Fruit fly (Drosophila melanogaster) whole organism, embryonic: ENCODE data around the gene CG32137.

ENCODE experiments used
- B-H2 ChIP-seq: fragments of 200-800 bp; sonication (Bioruptor generic); optimal IDR thresholded peaks from 2 replicates; lab custom pipeline; 2018; ENCODE audit warnings: missing biosample characterization, mild to moderate bottlenecking, missing genetic modification characterization
- Bgb ChIP-seq: fragments of 200-800 bp; sonication (Bioruptor generic); IDR thresholded peaks from 2 replicates; pipeline ENCODE4 v1.3.6; 2022; ENCODE audit warnings: missing biosample characterization, missing genetic modification characterization; ENCODE audit not compliant: partially characterized antibody
- C15 ChIP-seq: fragments of 200-800 bp; sonication (Bioruptor generic); IDR thresholded peaks from 3 replicates; pipeline ENCODE4 v1.3.6; 2022; ENCODE audit warnings: missing biosample characterization, missing genetic modification characterization
- CG11093 ChIP-seq: fragments of 200-800 bp; sonication (Bioruptor generic); IDR thresholded peaks from 3 replicates; pipeline ENCODE4 v1.3.6; 2022; ENCODE audit warnings: missing biosample characterization, missing genetic modification characterization
- CG11247 ChIP-seq: fragments of 200-800 bp; sonication (Bioruptor generic); IDR thresholded peaks from 2 replicates; pipeline ENCODE4 v1.3.6; 2022; ENCODE audit warnings: missing biosample characterization, missing genetic modification characterization
- CG11456 ChIP-seq: fragments of 200-800 bp; sonication (Bioruptor generic); IDR thresholded peaks from 3 replicates; pipeline ENCODE4 v1.3.6; 2022; ENCODE audit warnings: missing biosample characterization, missing genetic modification characterization
- CG1233 ChIP-seq: fragments of 200-800 bp; sonication (Bioruptor generic); optimal IDR thresholded peaks from 4 replicates; lab custom pipeline; 2018; ENCODE audit warnings: missing biosample characterization, mild to moderate bottlenecking, missing genetic modification characterization
- CG14441 ChIP-seq: fragments of 200-800 bp; sonication (Bioruptor generic); IDR thresholded peaks from 2 replicates; pipeline ENCODE4 v1.3.6; 2022; ENCODE audit warnings: missing biosample characterization, missing genetic modification characterization
- CG14965 ChIP-seq: fragments of 200-800 bp; sonication (Bioruptor generic); optimal IDR thresholded peaks from 2 replicates; lab custom pipeline; 2016; ENCODE audit warnings: missing biosample characterization, missing genetic modification characterization, borderline replicate concordance
- CG16779 ChIP-seq: fragments of 200-800 bp; sonication (Bioruptor generic); IDR thresholded peaks from 2 replicates; pipeline ENCODE4 v1.3.6; 2022; ENCODE audit warnings: missing biosample characterization, missing genetic modification characterization
- CG17359 ChIP-seq: fragments of 200-800 bp; sonication (Bioruptor generic); optimal IDR thresholded peaks from 3 replicates; lab custom pipeline; 2018; ENCODE audit warnings: missing biosample characterization, mild to moderate bottlenecking, missing genetic modification characterization, moderate library complexity
- CG17912 ChIP-seq: fragments of 200-800 bp; sonication (Bioruptor generic); optimal IDR thresholded peaks from 2 replicates; lab custom pipeline; 2018; ENCODE audit warnings: missing biosample characterization, mild to moderate bottlenecking, missing genetic modification characterization
- CG2120 ChIP-seq: fragments of 200-800 bp; sonication (Bioruptor generic); optimal IDR thresholded peaks from 3 replicates; lab custom pipeline; 2016; ENCODE audit warnings: missing biosample characterization, missing genetic modification characterization
- CG4707 ChIP-seq: fragments of 200-800 bp; sonication (Bioruptor generic); optimal IDR thresholded peaks from 2 replicates; lab custom pipeline; 2018; ENCODE audit warnings: missing biosample characterization, mild to moderate bottlenecking, missing genetic modification characterization, moderate library complexity
- CG5245 ChIP-seq: fragments of 200-800 bp; sonication (Bioruptor generic); optimal IDR thresholded peaks from 3 replicates; lab custom pipeline; 2016; ENCODE audit warnings: missing biosample characterization, missing genetic modification characterization
- CG6854 ChIP-seq: fragments of 200-800 bp; sonication (Bioruptor generic); optimal IDR thresholded peaks from 3 replicates; lab custom pipeline; 2017; ENCODE audit warnings: missing biosample characterization, mild to moderate bottlenecking, missing genetic modification characterization
- CG8478 ChIP-seq: fragments of >200 bp; optimal IDR thresholded peaks from 2 replicates; lab custom pipeline; 2018
- CG9215 ChIP-seq: fragments of 200-800 bp; sonication (Bioruptor generic); IDR thresholded peaks from 2 replicates; pipeline ENCODE4 v1.3.6; 2022; ENCODE audit warnings: missing biosample characterization, missing genetic modification characterization
- Dip3 ChIP-seq: fragments of 200-800 bp; sonication (Bioruptor generic); optimal IDR thresholded peaks from 3 replicates; lab custom pipeline; 2016; ENCODE audit warnings: missing biosample characterization, missing genetic modification characterization
- Dp ChIP-seq: fragments of 200-800 bp; sonication (Bioruptor generic); optimal IDR thresholded peaks from 2 replicates; lab custom pipeline; 2018; ENCODE audit warnings: missing biosample characterization, mild to moderate bottlenecking, missing genetic modification characterization, moderate library complexity
- Fer1 ChIP-seq: fragments of 200-800 bp; sonication (Bioruptor generic); optimal IDR thresholded peaks from 2 replicates; lab custom pipeline; 2017; ENCODE audit warnings: missing biosample characterization, mild to moderate bottlenecking, missing genetic modification characterization
- Hr3 ChIP-seq: fragments of 200-800 bp; sonication (Bioruptor generic); optimal IDR thresholded peaks from 3 replicates; lab custom pipeline; 2016; ENCODE audit warnings: missing biosample characterization, missing genetic modification characterization
- Lim3 ChIP-seq: fragments of 200-800 bp; sonication (Bioruptor generic); IDR thresholded peaks from 2 replicates; pipeline ENCODE4 v1.3.6; 2022; ENCODE audit warnings: missing biosample characterization, missing genetic modification characterization
- Lpt ChIP-seq: fragments of >200 bp; optimal IDR thresholded peaks from 2 replicates; lab custom pipeline; 2018; ENCODE audit warnings: missing biosample characterization, missing genetic modification characterization
- Med ChIP-seq: fragments of 200-800 bp; sonication (Bioruptor generic); peaks from one replicate; lab custom pipeline; 2016; ENCODE audit warnings: missing biosample characterization, missing genetic modification characterization, mild to moderate bottlenecking, inconsistent platforms, moderate library complexity
- Sin3A ChIP-seq: fragments of >200 bp; optimal IDR thresholded peaks from 2 replicates; lab custom pipeline; 2018
- Sry-β ChIP-seq: fragments of 200-800 bp; sonication (Bioruptor generic); optimal IDR thresholded peaks from 2 replicates; lab custom pipeline; 2018; ENCODE audit warnings: missing biosample characterization, mild to moderate bottlenecking, missing genetic modification characterization, moderate library complexity
- al ChIP-seq: fragments of 200-800 bp; sonication (Bioruptor generic); IDR thresholded peaks from 2 replicates; pipeline ENCODE4 v1.3.6; 2022; ENCODE audit warnings: missing biosample characterization, missing genetic modification characterization
- bab2 ChIP-seq: fragments of 200-800 bp; sonication (Bioruptor generic); optimal IDR thresholded peaks from 2 replicates; lab custom pipeline; 2016; ENCODE audit warnings: missing biosample characterization, missing genetic modification characterization
- bcd ChIP-seq: fragments of 200-800 bp; sonication (Bioruptor generic); optimal IDR thresholded peaks from 2 replicates; lab custom pipeline; 2017; ENCODE audit warnings: missing biosample characterization, mild to moderate bottlenecking, missing genetic modification characterization
- cas ChIP-seq: fragments of 200-800 bp; sonication (Bioruptor generic); IDR thresholded peaks from 2 replicates; pipeline ENCODE4 v1.3.6; 2022; ENCODE audit warnings: missing biosample characterization, missing genetic modification characterization
- cg ChIP-seq: fragments of 200-800 bp; sonication (Bioruptor generic); optimal IDR thresholded peaks from 3 replicates; lab custom pipeline; 2019; ENCODE audit warnings: missing biosample characterization, mild to moderate bottlenecking, missing genetic modification characterization, moderate library complexity
- ems ChIP-seq: fragments of 200-800 bp; sonication (Bioruptor generic); optimal IDR thresholded peaks from 3 replicates; lab custom pipeline; 2016; ENCODE audit warnings: missing biosample characterization, missing genetic modification characterization
- eve ChIP-seq, 2 experiments: fragments of >200 bp; optimal IDR thresholded peaks; 2 replicates each; lab custom pipeline; 2017; ENCODE audit warnings: missing biosample characterization in 2 of 2, missing genetic modification characterization in 2 of 2
- fru ChIP-seq: fragments of >200 bp; optimal IDR thresholded peaks from 2 replicates; lab custom pipeline; 2017
- gce ChIP-seq: fragments of 200-800 bp; sonication (Bioruptor generic); IDR thresholded peaks from 3 replicates; pipeline ENCODE4 v1.3.6; 2022; ENCODE audit warnings: missing biosample characterization, missing genetic modification characterization
- grau ChIP-seq: fragments of 200-800 bp; optimal IDR thresholded peaks from 3 replicates; lab custom pipeline; 2019; ENCODE audit warnings: missing biosample characterization, mild to moderate bottlenecking, missing genetic modification characterization, moderate library complexity
- gro ChIP-seq: fragments of 200-800 bp; sonication (Bioruptor generic); optimal IDR thresholded peaks from 2 replicates; lab custom pipeline; 2016; ENCODE audit warnings: missing biosample characterization, missing genetic modification characterization
- hth ChIP-seq: fragments of >200 bp; optimal IDR thresholded peaks from 2 replicates; lab custom pipeline; 2017; ENCODE audit warnings: inconsistent platforms
- ken ChIP-seq: fragments of 200-800 bp; sonication (Bioruptor generic); IDR thresholded peaks from 3 replicates; pipeline ENCODE4 v1.3.6; 2022; ENCODE audit warnings: missing biosample characterization, missing genetic modification characterization
- lab ChIP-seq: fragments of 200-800 bp; sonication (Bioruptor generic); optimal IDR thresholded peaks from 3 replicates; lab custom pipeline; 2017; ENCODE audit warnings: missing biosample characterization, missing genetic modification characterization, mild to moderate bottlenecking, moderate library complexity, missing genetic modification reagents
- lmd ChIP-seq: fragments of 200-800 bp; sonication (Bioruptor generic); IDR thresholded peaks from 2 replicates; pipeline ENCODE4 v1.3.6; 2022; ENCODE audit warnings: missing biosample characterization, missing genetic modification characterization
- lola ChIP-seq, 3 experiments: fragments of >200 bp in 2 of 3; fragments of 200-800 bp in 1 of 3; sonication (Bioruptor generic) in 1 of 3; optimal IDR thresholded peaks; 2 replicates each; lab custom pipeline; 2017 to 2019; ENCODE audit warnings: missing biosample characterization in 3 of 3, missing genetic modification characterization in 3 of 3, mild to moderate bottlenecking in 1 of 3, moderate library complexity in 1 of 3
- peb ChIP-seq: fragments of 200-800 bp; sonication (Bioruptor generic); IDR thresholded peaks from 2 replicates; pipeline ENCODE4 v1.3.6; 2022; ENCODE audit warnings: missing biosample characterization, missing genetic modification characterization
- pros ChIP-seq: fragments of 200-800 bp; sonication (Bioruptor generic); optimal IDR thresholded peaks from 3 replicates; lab custom pipeline; 2019; ENCODE audit warnings: missing biosample characterization, mild to moderate bottlenecking, missing genetic modification characterization, moderate library complexity
- row ChIP-seq: fragments of 200-800 bp; sonication (Bioruptor generic); IDR thresholded peaks from 3 replicates; pipeline ENCODE4 v1.3.6; 2022; ENCODE audit warnings: missing biosample characterization, missing genetic modification characterization
- run ChIP-seq: fragments of 200-800 bp; sonication (Bioruptor generic); optimal IDR thresholded peaks from 3 replicates; lab custom pipeline; 2018; ENCODE audit warnings: missing biosample characterization, mild to moderate bottlenecking, missing genetic modification characterization
- scrt ChIP-seq: fragments of 200-800 bp; sonication (Bioruptor generic); optimal IDR thresholded peaks from 2 replicates; lab custom pipeline; 2018; ENCODE audit warnings: missing biosample characterization, mild to moderate bottlenecking, missing genetic modification characterization, moderate library complexity
- trem ChIP-seq: fragments of 200-800 bp; optimal IDR thresholded peaks from 3 replicates; lab custom pipeline; 2019; ENCODE audit warnings: missing biosample characterization, mild to moderate bottlenecking, missing genetic modification characterization, moderate library complexity
- ttk ChIP-seq: fragments of 200-800 bp; sonication (Bioruptor generic); IDR thresholded peaks from 2 replicates; pipeline ENCODE4 v2.1.2; 2022; ENCODE audit warnings: missing biosample characterization, missing genetic modification characterization
- twi ChIP-seq: fragments of 200-800 bp; optimal IDR thresholded peaks from 2 replicates; lab custom pipeline; 2019; ENCODE audit warnings: missing biosample characterization, mild to moderate bottlenecking, missing genetic modification characterization, moderate library complexity

Gene CG32137

DNA sequence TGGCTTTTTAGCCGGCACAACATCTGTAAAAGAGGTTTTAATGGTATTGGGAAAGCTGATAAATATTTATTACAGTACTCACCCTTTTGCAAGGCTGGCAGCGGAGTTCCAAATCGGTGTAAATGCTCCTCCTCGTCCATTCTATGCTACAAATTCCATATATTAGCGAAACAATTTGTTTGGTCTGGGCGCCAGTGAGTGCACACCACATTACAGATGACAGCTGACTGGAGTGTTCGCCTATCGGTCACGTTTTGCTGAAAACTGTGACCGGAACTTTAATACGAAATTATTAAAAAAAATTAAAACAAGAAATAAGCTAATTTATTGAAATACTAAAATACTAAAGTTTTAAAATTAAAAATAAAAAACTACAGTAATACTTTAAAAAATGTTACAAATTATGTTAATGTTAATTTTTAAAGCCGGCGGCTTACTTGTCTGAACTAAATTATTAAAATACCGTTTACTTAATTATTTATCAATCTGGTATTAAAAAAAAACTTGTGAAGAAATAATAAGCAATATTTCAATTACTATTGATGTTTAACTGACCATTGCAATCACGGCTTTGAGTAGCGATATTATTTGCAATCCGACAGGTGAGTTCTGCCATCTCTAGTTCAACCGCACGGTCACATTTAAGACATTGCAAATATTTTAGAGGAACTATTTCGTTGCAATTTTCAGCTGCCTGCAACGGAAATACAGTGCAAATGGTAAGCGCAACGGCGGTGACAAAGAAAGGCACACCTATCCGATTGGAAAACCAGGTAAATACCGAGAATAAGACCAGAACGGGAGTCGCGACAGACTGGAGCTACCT is 10.1 kb upstream of the CG32137 start, which contains the start of the genes CG8833 and DCTN1-p150 (continued):
- TF ChIP-seq Dp (no peak), Lpt (GFP tag; lab: Kevin White, UChicago) (no peak), peb (GFP tag; lab: Robert Waterston, UW) (no peak), pros (no peak), row (GFP tag; lab: Robert Waterston, UW) (peak; percentile 86), B-H2 (GFP tag; lab: Kevin White, UChicago) (peak; percentile 9), CG11247 (GFP tag; lab: Robert Waterston, UW) (no peak), Med (peak; percentile 84), CG1233 (no peak), CG16779 (GFP tag; lab: Robert Waterston, UW) (no peak), CG17359 (tag; lab: Kevin White, UChicago) (no peak), eve (GFP tag; optimal IDR thresholded peaks at IDR 0.05; lab: Kevin White, UChicago) (no peak), ken (GFP tag; lab: Robert Waterston, UW) (0 out of 3 replicates have a peak, but pooled peaks have one; percentile 18), bcd (peak; percentile 30), lola (GFP tag; optimal IDR thresholded peaks at IDR 0.05; lab: Kevin White, UChicago) (peak in 1 of 3 experiments; percentile 44), CG6854 (GFP tag; lab: Kevin White, UChicago) (no peak), CG2120 (GFP tag; lab: Kevin White, UChicago) (peak; percentile 62), Lim3 (GFP tag; lab: Robert Waterston, UW) (no peak), C15 (GFP tag; lab: Robert Waterston, UW) (no peak), run (tag; lab: Kevin White, UChicago) (no peak), CG17912 (no peak), Bgb (GFP tag; lab: Robert Waterston, UW) (peak; percentile 47), CG11456 (GFP tag; lab: Robert Waterston, UW) (peak; percentile 54; the same call in 2 of the 3 replicates), cas (GFP tag; lab: Robert Waterston, UW) (no peak), Fer1 (no peak), gro (no peak), Sin3A (lab: Kevin White, UChicago) (no peak), twi (tag; lab: Kevin White, UChicago) (no peak), ttk (GFP tag; lab: Robert Waterston, UW) (no peak), scrt (GFP tag; lab: Kevin White, UChicago) (no peak), Dip3 (GFP tag; lab: Kevin White, UChicago) (no peak), cg (GFP tag; lab: Kevin White, UChicago) (no peak), hth (no peak), ems (GFP tag; lab: Kevin White, UChicago) (no peak), al (no peak; the same call in 1 of the 2 replicates), lmd (GFP tag; lab: Robert Waterston, UW) (peak; percentile 48), CG14965 (GFP tag; lab: Kevin White, UChicago) (no peak), Sry-β (GFP tag; lab: Kevin White, UChicago) (peak; percentile 67), trem (tag; lab: Kevin White, UChicago) (peak; percentile 34), CG14441 (no peak), bab2 (GFP tag; lab: Kevin White, UChicago) (peak; percentile 33), CG11093 (GFP tag; lab: Robert Waterston, UW) (no peak), gce (0 out of 3 replicates have a peak, but pooled peaks have one; percentile 24), CG5245 (GFP tag; lab: Kevin White, UChicago) (peak; percentile 16), Hr3 (GFP tag; lab: Kevin White, UChicago) (peak; percentile 47), grau (tag; lab: Kevin White, UChicago) (peak; percentile 47), lab (GFP tag; lab: Kevin White, UChicago) (no peak), fru (lab: Kevin White, UChicago) (no peak), CG8478 (no peak), CG4707 (no peak), CG9215 (0 out of 2 replicates have a peak, but pooled peaks have one; percentile 34)
